Worm (Caenorhabditis elegans): ENCODE data around the gene mex-5.

The mex-5 gene

ce11 chrIV:13390770-13391169, 37.2 kb downstream of the mex-5 start:
- TF ChIP-seq F57A8.1 (GFP tag; optimal IDR thresholded peaks at IDR 0.05) = no peak
- no peak for TF ChIP-seq bed-1 (GFP tag; IDR thresholded peaks at IDR 0.05)
- peak; percentile 52 for TF ChIP-seq repo-1 (tag; optimal IDR thresholded peaks at IDR 0.05)

- TF ChIP-seq hsf-1 (GFP tag; IDR thresholded peaks at IDR 0.05) = 0 out of 2 replicates have a peak, but pooled peaks have one; percentile 40
- TF ChIP-seq unc-130 (GFP tag; optimal IDR thresholded peaks at IDR 0.05) = no peak
- peak; percentile 35 for TF ChIP-seq ztf-26 (tag; optimal IDR thresholded peaks at IDR 0.05)
- TF ChIP-seq zim-3 (tag; optimal IDR thresholded peaks at IDR 0.05) = peak; percentile 67
- TF ChIP-seq dox-1 (GFP tag; IDR thresholded peaks at IDR 0.05) = 0 out of 2 replicates have a peak, but pooled peaks have one; percentile 28
These were observed 38.7 kb downstream of the mex-5 start for ce11 chrIV:13392230-13392629.

ce11 chrIV:13393246-13393716, 39.8 kb downstream of the mex-5 start:
- peak; percentile 77 for TF ChIP-seq lin-40 (tag; optimal IDR thresholded peaks at IDR 0.05)
- no peak; the same call in 1 of the 2 replicates for TF ChIP-seq cebp-1 (GFP tag; IDR thresholded peaks at IDR 0.05)
- peak; percentile 34 for TF ChIP-seq cebp-1 (tag; optimal IDR thresholded peaks at IDR 0.05)
- TF ChIP-seq tbp1 (GFP tag; optimal IDR thresholded peaks at IDR 0.05) = peak; percentile 7
- no peak for TF ChIP-seq ztf-18 (tag; optimal IDR thresholded peaks at IDR 0.05)
- peak; percentile 53 for TF ChIP-seq nhr-90 (tag; optimal IDR thresholded peaks at IDR 0.05)
- no peak for TF ChIP-seq sptf-2 (GFP tag; optimal IDR thresholded peaks at IDR 0.05)
- TF ChIP-seq bed-1 (GFP tag; IDR thresholded peaks at IDR 0.05) = no peak
- no peak for TF ChIP-seq nhr-27 (tag; optimal IDR thresholded peaks at IDR 0.05)
- TF ChIP-seq somi-1 (GFP tag; optimal IDR thresholded peaks at IDR 0.05) = peak; percentile 25
- TF ChIP-seq nfyb-1 (GFP tag; IDR thresholded peaks at IDR 0.05) = peak; percentile 69
- TF ChIP-seq ztf-22 (GFP tag; optimal IDR thresholded peaks at IDR 0.05) = peak; percentile 38
- TF ChIP-seq ceh-79 (tag; optimal IDR thresholded peaks at IDR 0.05) = no peak
- TF ChIP-seq snpc-4 (GFP tag; optimal IDR thresholded peaks at IDR 0.05) = no peak
- TF ChIP-seq snpc-4 (tag; optimal IDR thresholded peaks at IDR 0.05) = peak in 1 of 4 experiments; percentile 0
- peak; percentile 5 for TF ChIP-seq tlf-1 (GFP tag; optimal IDR thresholded peaks at IDR 0.05)
- peak; percentile 44 for TF ChIP-seq atf-7 (tag; optimal IDR thresholded peaks at IDR 0.05)
- 0 out of 2 replicates have a peak, but pooled peaks have one; percentile 7 for TF ChIP-seq lir-1 (GFP tag; conservative IDR thresholded peaks at IDR 0.05)
- TF ChIP-seq sea-2 (GFP tag; IDR thresholded peaks at IDR 0.05) = no peak
- 0 out of 2 replicates have a peak, but pooled peaks have one; percentile 12 for TF ChIP-seq K11D2.4 (GFP tag; IDR thresholded peaks at IDR 0.05)
- TF ChIP-seq mxl-1 (tag; optimal IDR thresholded peaks at IDR 0.05) = no peak
- peak in 1 of 2 experiments; percentile 41 for TF ChIP-seq let-607 (tag; optimal IDR thresholded peaks at IDR 0.05)
- TF ChIP-seq nhr-80 (tag; optimal IDR thresholded peaks at IDR 0.05) = peak; percentile 81
- 0 out of 2 replicates have a peak, but pooled peaks have one; percentile 41 for TF ChIP-seq Y53G8AR.9 (GFP tag; conservative IDR thresholded peaks at IDR 0.05)
- TF ChIP-seq ztf-26 (tag; optimal IDR thresholded peaks at IDR 0.05) = peak; percentile 55

- TF ChIP-seq ama-1 (optimal IDR thresholded peaks at IDR 0.05) (peak; percentile 42), ama-1 (GFP tag; optimal IDR thresholded peaks at IDR 0.05) (no peak), chd-7 (tag; optimal IDR thresholded peaks at IDR 0.05) (no peak)
These were observed 41.2 kb downstream of the mex-5 start for ce11 chrIV:13394686-13395085.

- TF ChIP-seq lin-40 (tag; optimal IDR thresholded peaks at IDR 0.05) (peak; percentile 83), nfyb-1 (GFP tag; IDR thresholded peaks at IDR 0.05) (0 out of 2 replicates have a peak, but pooled peaks have one; percentile 51), rpc-1 (optimal IDR thresholded peaks at IDR 0.05) (no peak), rpc-1 (tag; optimal IDR thresholded peaks at IDR 0.05) (no peak), sptf-2 (GFP tag; optimal IDR thresholded peaks at IDR 0.05) (no peak), snpc-4 (GFP tag; optimal IDR thresholded peaks at IDR 0.05) (no peak), snpc-4 (tag; optimal IDR thresholded peaks at IDR 0.05) (peak in 3 of 4 experiments; percentile 30 to 51 (median 42)), F22D6.2 (tag; optimal IDR thresholded peaks at IDR 0.05) (peak; percentile 19), chd-7 (tag; optimal IDR thresholded peaks at IDR 0.05) (peak; percentile 88), F55B11.4 (tag; optimal IDR thresholded peaks at IDR 0.05; ENCODE audit: borderline replicate concordance, insufficient read depth) (no peak), somi-1 (GFP tag; optimal IDR thresholded peaks at IDR 0.05) (peak; percentile 85), let-607 (tag; optimal IDR thresholded peaks at IDR 0.05) (peak in 1 of 2 experiments; percentile 49), Y95B8A.8 (GFP tag; IDR thresholded peaks at IDR 0.05) (no peak), cebp-1 (GFP tag; IDR thresholded peaks at IDR 0.05) (no peak), cebp-1 (tag; optimal IDR thresholded peaks at IDR 0.05) (peak; percentile 84), K11D2.4 (GFP tag; IDR thresholded peaks at IDR 0.05) (peak; percentile 64; the same call in 1 of the 2 replicates), atf-7 (tag; optimal IDR thresholded peaks at IDR 0.05) (peak; percentile 82), madf-3 (GFP tag; IDR thresholded peaks at IDR 0.05) (0 out of 2 replicates have a peak, but pooled peaks have one; percentile 30), hlh-12 (tag; optimal IDR thresholded peaks at IDR 0.05) (no peak), unc-130 (GFP tag; optimal IDR thresholded peaks at IDR 0.05) (no peak)
These were observed 41.7 kb downstream of the mex-5 start for ce11 chrIV:13395255-13395654.
